Fruit fly (Drosophila melanogaster) whole organism: ENCODE results near the gene CG17359.

Source experiments
- CG8478 ChIP-seq: fragments of >200 bp; optimal IDR thresholded peaks from 2 replicates; lab custom pipeline; 2018; ENCODE audit warnings: inconsistent platforms
- pan ChIP-seq: fragments of >200 bp; optimal IDR thresholded peaks from 2 replicates; lab custom pipeline; 2017
- psq ChIP-seq: fragments of >200 bp; optimal IDR thresholded peaks from 2 replicates; lab custom pipeline; 2017

DNA sequence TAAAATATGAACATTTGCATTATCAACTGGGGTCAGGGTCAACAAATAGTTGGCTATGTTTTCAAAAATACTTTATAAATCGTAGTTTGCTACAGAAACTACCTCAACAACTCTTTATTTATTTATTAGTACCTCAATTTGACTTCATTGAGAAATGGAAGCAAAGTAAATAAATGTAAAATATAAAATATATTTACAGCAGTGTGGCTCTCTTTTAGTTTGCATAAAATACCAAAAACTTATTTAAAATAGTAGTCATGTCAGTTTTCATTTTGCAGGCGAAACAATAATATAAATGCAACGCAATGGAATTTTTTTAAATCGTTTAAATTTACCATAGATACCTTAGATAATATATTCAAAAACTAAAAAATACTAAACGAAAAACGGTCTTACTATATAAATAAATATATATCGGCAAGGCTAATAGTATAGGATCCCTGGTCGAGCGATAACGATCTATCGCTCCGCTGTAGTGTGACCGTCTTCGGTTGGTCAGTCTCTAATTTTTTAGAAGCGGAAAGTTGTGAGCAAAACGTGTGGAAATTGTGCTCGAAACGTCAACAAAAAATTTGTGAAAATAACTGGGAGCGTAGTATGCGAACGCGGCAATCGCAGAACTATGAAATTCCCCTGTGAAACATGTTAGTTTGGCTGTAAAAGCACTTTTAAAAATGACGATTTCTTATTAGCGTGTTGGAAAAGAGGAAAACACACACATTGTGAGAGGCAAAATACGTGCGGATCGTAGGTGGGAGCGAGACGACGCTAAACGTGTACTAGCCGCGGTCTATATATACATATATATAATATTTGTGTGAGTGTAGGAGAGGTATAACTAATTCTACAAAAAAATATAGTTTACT is 2.8 kb upstream of the CG17359 start, which contains the start of the genes Nprl3 and upSET:
- TF ChIP-seq CG8478, result peak; percentile 68
- no peak for TF ChIP-seq psq
- TF ChIP-seq pan (lab: Kevin White, UChicago), result no peak
